Fruit fly (Drosophila melanogaster): ENCODE data around the gene chm.
A peak's percentile ranks its signal among the peaks of the same experiment; 100 is the strongest.

Gene chm

DNA sequence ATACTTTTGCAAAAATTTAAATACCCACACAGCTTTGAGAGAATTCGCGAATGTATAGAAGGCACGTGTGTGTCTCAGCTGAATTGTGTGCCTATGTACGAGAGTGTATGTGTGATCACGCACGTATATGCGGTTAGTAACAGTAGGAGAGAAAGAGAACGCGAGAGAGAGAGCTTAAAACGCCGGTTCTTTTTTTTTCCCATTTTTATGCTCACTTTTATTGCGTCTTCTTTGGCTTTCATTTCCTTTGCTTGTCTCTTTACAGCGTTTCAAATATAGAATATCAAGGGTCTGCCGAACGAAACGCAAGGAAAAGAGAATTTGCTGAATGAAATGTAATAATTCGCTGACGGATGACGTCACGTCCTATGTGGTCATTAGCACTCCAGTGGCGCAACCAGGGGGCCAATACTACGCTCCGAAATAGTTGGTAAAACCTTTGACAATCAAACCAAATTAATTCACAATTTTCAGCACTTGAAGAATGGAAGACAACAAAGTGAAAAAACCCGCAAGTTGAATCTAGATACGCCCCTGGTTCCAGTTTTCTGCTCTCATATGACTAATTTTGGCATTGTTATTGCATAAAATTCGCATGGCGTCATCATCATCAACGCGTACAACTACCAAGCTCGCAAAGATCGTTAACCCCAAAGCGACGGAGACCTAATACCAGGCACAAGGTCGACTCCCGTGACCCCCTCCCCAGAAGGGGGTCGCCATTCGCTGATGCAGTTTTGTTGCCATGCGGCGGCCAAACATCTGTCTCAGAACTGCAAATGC is 12.9 kb downstream of the chm start (continued):
- TF ChIP-seq CG34224 (GFP tag; IDR thresholded peaks at IDR 0.05; ENCODE audit: partially characterized antibody) = 0 out of 3 replicates have a peak, but pooled peaks have one; percentile 29
- 0 out of 2 replicates have a peak, but pooled peaks have one; percentile 42 for TF ChIP-seq CG7372 (GFP tag; IDR thresholded peaks at IDR 0.05)
- TF ChIP-seq CG13296 (GFP tag; optimal IDR thresholded peaks at IDR 0.05) = no peak
- no peak for TF ChIP-seq CG3065 (GFP tag; optimal IDR thresholded peaks at IDR 0.05)
- TF ChIP-seq sc (optimal IDR thresholded peaks at IDR 0.05) = no peak
- no peak for TF ChIP-seq sc (GFP tag; optimal IDR thresholded peaks at IDR 0.05)
- TF ChIP-seq klu (GFP tag; IDR thresholded peaks at IDR 0.05) = peak; percentile 50
- peak; percentile 43; the same call in 1 of the 3 replicates for TF ChIP-seq so (GFP tag; IDR thresholded peaks at IDR 0.05)
- TF ChIP-seq dmrt99B (tag; optimal IDR thresholded peaks at IDR 0.05) = no peak
- TF ChIP-seq repo (GFP tag; optimal IDR thresholded peaks at IDR 0.05) = peak; percentile 29
- no peak for TF ChIP-seq Dll (GFP tag; IDR thresholded peaks at IDR 0.05; ENCODE audit: partially characterized antibody)
- TF ChIP-seq CG1832 (GFP tag; optimal IDR thresholded peaks at IDR 0.05) = no peak
- TF ChIP-seq vnd (GFP tag; IDR thresholded peaks at IDR 0.05; ENCODE audit: partially characterized antibody) = no peak
- no peak for TF ChIP-seq CG5180 (GFP tag; optimal IDR thresholded peaks at IDR 0.05)
- TF ChIP-seq ems (GFP tag; optimal IDR thresholded peaks at IDR 0.05) = no peak
- TF ChIP-seq usp (GFP tag; optimal IDR thresholded peaks at IDR 0.05) = no peak
- no peak for TF ChIP-seq jing (GFP tag; optimal IDR thresholded peaks at IDR 0.05)
- TF ChIP-seq ci (GFP tag; IDR thresholded peaks at IDR 0.05) = no peak
- TF ChIP-seq CG15269 (tag; optimal IDR thresholded peaks at IDR 0.05) = peak; percentile 41
- peak; percentile 21; the same call in 1 of the 3 replicates for TF ChIP-seq CG14050 (GFP tag; IDR thresholded peaks at IDR 0.05)
- peak; percentile 7 for TF ChIP-seq Hr3 (GFP tag; optimal IDR thresholded peaks at IDR 0.05)
- peak; percentile 25 for TF ChIP-seq CG8944 (GFP tag; optimal IDR thresholded peaks at IDR 0.05)
- TF ChIP-seq CG8089 (GFP tag; optimal IDR thresholded peaks at IDR 0.05) = no peak
- TF ChIP-seq salm (tag; optimal IDR thresholded peaks at IDR 0.05) = no peak
- TF ChIP-seq inv (GFP tag; IDR thresholded peaks at IDR 0.05; ENCODE audit: partially characterized antibody) = no peak
- TF ChIP-seq tgo (GFP tag; IDR thresholded peaks at IDR 0.05) = peak; percentile 55; the same call in 1 of the 3 replicates
- no peak for TF ChIP-seq CG8359 (GFP tag; optimal IDR thresholded peaks at IDR 0.05; ENCODE audit: borderline replicate concordance)
- TF ChIP-seq CG7745 (tag; optimal IDR thresholded peaks at IDR 0.05) = no peak
- no peak for TF ChIP-seq pan (optimal IDR thresholded peaks at IDR 0.05)
- TF ChIP-seq pan (GFP tag; optimal IDR thresholded peaks at IDR 0.05 in 1 of 2, IDR thresholded peaks at IDR 0.05 in 1 of 2) = peak in 1 of 2 experiments; percentile 51
- TF ChIP-seq CG15696 (tag; optimal IDR thresholded peaks at IDR 0.05) = no peak
- peak; percentile 58 for TF ChIP-seq CG9817 (tag; optimal IDR thresholded peaks at IDR 0.05)
- TF ChIP-seq Mes4 (GFP tag; optimal IDR thresholded peaks at IDR 0.05) = no peak
- peak; percentile 17 for TF ChIP-seq psq (GFP tag; optimal IDR thresholded peaks at IDR 0.05)
- TF ChIP-seq CG34422 (GFP tag; IDR thresholded peaks at IDR 0.05) = peak; percentile 47; the same call in 1 of the 3 replicates
- TF ChIP-seq rib (GFP tag; IDR thresholded peaks at IDR 0.05) = peak; percentile 75
- no peak for TF ChIP-seq chn (GFP tag; optimal IDR thresholded peaks at IDR 0.05)
- peak; percentile 26 for TF ChIP-seq sens (GFP tag)
- TF ChIP-seq gem (tag; optimal IDR thresholded peaks at IDR 0.05) = peak; percentile 67
- no peak for TF ChIP-seq CG14860 (GFP tag; IDR thresholded peaks at IDR 0.05; ENCODE audit: partially characterized antibody)
- TF ChIP-seq sob (GFP tag; IDR thresholded peaks at IDR 0.05) = peak; percentile 77
- TF ChIP-seq Hr39 (optimal IDR thresholded peaks at IDR 0.05) = no peak
- TF ChIP-seq tio (GFP tag; optimal IDR thresholded peaks at IDR 0.05) = no peak
- peak; percentile 57 for TF ChIP-seq emc (GFP tag; optimal IDR thresholded peaks at IDR 0.05)
- TF ChIP-seq HLH4C (GFP tag; IDR thresholded peaks at IDR 0.05; ENCODE audit: partially characterized antibody) = no peak
- TF ChIP-seq CG12942 (GFP tag; optimal IDR thresholded peaks at IDR 0.05) = peak; percentile 6
- peak; percentile 86 for TF ChIP-seq NFAT (GFP tag; IDR thresholded peaks at IDR 0.05)
- 0 out of 2 replicates have a peak, but pooled peaks have one; percentile 11 for TF ChIP-seq E2f2 (GFP tag; IDR thresholded peaks at IDR 0.05)
- TF ChIP-seq dpn (GFP tag; optimal IDR thresholded peaks at IDR 0.05) = peak; percentile 56 to 61
- no peak for TF ChIP-seq wor (GFP tag; IDR thresholded peaks at IDR 0.05)

Data from whole organism, embryonic.